Fruit fly (Drosophila melanogaster) Kc167 (cell line): ENCODE data around the gene Msh6.

Experiments
- Myc ChIP-seq: fragments of >200 bp; optimal IDR thresholded peaks from 2 replicates; lab custom pipeline; 2017; ENCODE audit warnings: missing external identifiers
- Sin3A ChIP-seq: fragments of >200 bp; optimal IDR thresholded peaks from 2 replicates; lab custom pipeline; 2018; ENCODE audit warnings: missing external identifiers
- h ChIP-seq: fragments of >200 bp; optimal IDR thresholded peaks from 3 replicates; lab custom pipeline; 2018; ENCODE audit warnings: missing external identifiers
- insv ChIP-seq: fragments of >200 bp; optimal IDR thresholded peaks from 3 replicates; lab custom pipeline; 2018; ENCODE audit warnings: missing external identifiers
- psq ChIP-seq: fragments of >200 bp; optimal IDR thresholded peaks from 2 replicates; lab custom pipeline; 2017; ENCODE audit warnings: missing external identifiers
- ttk ChIP-seq: sonication (Bioruptor generic); optimal IDR thresholded peaks from 2 replicates; lab custom pipeline; 2017; ENCODE audit warnings: missing external identifiers

Gene Msh6

dm6 chr3L:15141118-15142003, 17.0 kb downstream of the Msh6 start:
- TF ChIP-seq Sin3A (lab: Kevin White, UChicago), result no peak
- TF ChIP-seq psq (lab: Kevin White, UChicago), result no peak
- TF ChIP-seq ttk (lab: Kevin White, UChicago), result no peak
- TF ChIP-seq h (lab: Kevin White, UChicago), result no peak
- TF ChIP-seq Myc (lab: Kevin White, UChicago), result no peak
- no peak for TF ChIP-seq insv (lab: Kevin White, UChicago)

- no peak for TF ChIP-seq Myc (lab: Kevin White, UChicago)
- no peak for TF ChIP-seq Sin3A (lab: Kevin White, UChicago)
- TF ChIP-seq psq (lab: Kevin White, UChicago), result no peak
- TF ChIP-seq insv (lab: Kevin White, UChicago), result no peak
- no peak for TF ChIP-seq h (lab: Kevin White, UChicago)
- TF ChIP-seq ttk (lab: Kevin White, UChicago), result no peak
These were observed 17.9 kb downstream of the Msh6 start for dm6 chr3L:15140268-15140957.

dm6 chr3L:15137790-15138189, 20.6 kb downstream of the Msh6 start:
- no peak for TF ChIP-seq ttk (lab: Kevin White, UChicago)
- no peak for TF ChIP-seq h (lab: Kevin White, UChicago)
- no peak for TF ChIP-seq Sin3A (lab: Kevin White, UChicago)
- TF ChIP-seq psq (lab: Kevin White, UChicago), result no peak

- no peak for TF ChIP-seq Sin3A (lab: Kevin White, UChicago)
- no peak for TF ChIP-seq psq (lab: Kevin White, UChicago)
- TF ChIP-seq h (lab: Kevin White, UChicago), result no peak
- no peak for TF ChIP-seq ttk (lab: Kevin White, UChicago)
- no peak for TF ChIP-seq insv (lab: Kevin White, UChicago)
- no peak for TF ChIP-seq Myc (lab: Kevin White, UChicago)
These were observed 21.4 kb downstream of the Msh6 start, which contains the start of gene CG12316 for dm6 chr3L:15136659-15137572. TSS of gene CG12316 (minus strand) at chr3L:15136934.

dm6 chr3L:15131278-15131677, 27.1 kb downstream of the Msh6 start, which contains the start of gene CG13457:
TSS of gene CG13457 (minus strand) at chr3L:15131378.
- TF ChIP-seq Myc (lab: Kevin White, UChicago) (no peak), h (lab: Kevin White, UChicago) (no peak), Sin3A (lab: Kevin White, UChicago) (no peak), psq (lab: Kevin White, UChicago) (no peak), insv (lab: Kevin White, UChicago) (no peak), ttk (lab: Kevin White, UChicago) (no peak)

dm6 chr3L:15125717-15126116, 32.6 kb downstream of the Msh6 start:
- no peak for TF ChIP-seq h (lab: Kevin White, UChicago)
- TF ChIP-seq psq (lab: Kevin White, UChicago), result no peak

- TF ChIP-seq Myc (lab: Kevin White, UChicago), result no peak
- TF ChIP-seq Sin3A (lab: Kevin White, UChicago), result no peak
- no peak for TF ChIP-seq ttk (lab: Kevin White, UChicago)
These were observed 33.2 kb downstream of the Msh6 start, which contains the start of gene CG16959 for dm6 chr3L:15125077-15125652. TSS of gene CG16959 (minus strand) at chr3L:15125321.

dm6 chr3L:15123736-15124135, 34.6 kb downstream of the Msh6 start:
- TF ChIP-seq Sin3A (lab: Kevin White, UChicago), result no peak
- no peak for TF ChIP-seq Myc (lab: Kevin White, UChicago)
- TF ChIP-seq ttk (lab: Kevin White, UChicago), result no peak
- no peak for TF ChIP-seq psq (lab: Kevin White, UChicago)
- no peak for TF ChIP-seq h (lab: Kevin White, UChicago)
- TF ChIP-seq insv (lab: Kevin White, UChicago), result no peak

dm6 chr3L:15121272-15121671, 37.1 kb downstream of the Msh6 start, which contains the start of gene CG32847:
TSS of gene CG32847 (plus strand) at chr3L:15121572.
- no peak for TF ChIP-seq h (lab: Kevin White, UChicago)

- TF ChIP-seq psq (lab: Kevin White, UChicago) (no peak), h (lab: Kevin White, UChicago) (no peak), Myc (lab: Kevin White, UChicago) (no peak), Sin3A (lab: Kevin White, UChicago) (no peak), insv (lab: Kevin White, UChicago) (no peak), ttk (lab: Kevin White, UChicago) (no peak)
These were observed 41.8 kb downstream of the Msh6 start, which contains the start of gene Cep135 for dm6 chr3L:15116536-15116935. TSS of gene Cep135 (plus strand) at chr3L:15116737.
